Fruit fly (Drosophila melanogaster): ENCODE data around the gene Strump.

Gene Strump

DNA sequence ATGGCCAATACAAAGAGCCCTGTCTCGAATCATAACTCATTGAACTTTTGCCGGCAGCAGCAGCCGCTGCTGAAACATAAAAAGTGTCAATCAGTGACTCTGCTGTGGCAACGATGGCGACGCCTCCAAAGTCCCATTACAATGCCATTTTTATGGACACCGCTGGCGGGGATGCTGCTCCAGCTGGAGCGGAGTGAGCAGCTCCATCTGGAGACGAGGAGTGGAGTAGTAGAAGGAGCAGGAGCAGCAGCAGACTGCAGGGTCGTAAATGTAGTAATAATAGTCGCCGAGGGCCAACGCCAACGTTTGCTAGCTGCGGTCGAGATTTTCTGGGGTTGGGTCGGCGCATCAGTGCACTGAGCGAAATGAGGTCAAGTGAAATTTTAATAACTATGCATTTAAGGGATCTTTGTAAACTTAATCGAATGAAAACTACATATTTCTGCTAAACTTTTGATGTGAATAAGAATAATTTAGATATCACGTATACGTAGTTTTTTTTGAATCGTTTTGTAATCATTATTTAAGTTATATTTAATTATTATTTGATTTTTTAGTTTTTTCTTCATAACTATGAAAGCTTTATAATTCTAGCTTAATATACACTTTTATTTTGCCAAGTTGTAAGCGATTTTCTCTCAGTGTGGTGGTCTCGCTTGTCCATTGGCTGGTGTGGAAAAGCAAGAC lies 46.8 kb downstream of the Strump start (continued):
- peak in 1 of 2 experiments; percentile 39 for TF ChIP-seq salr (GFP tag; optimal IDR thresholded peaks at IDR 0.05)
- peak; percentile 46 for TF ChIP-seq Eip78C (GFP tag)
- no peak for TF ChIP-seq Sox102F (GFP tag; optimal IDR thresholded peaks at IDR 0.05)
- no peak for TF ChIP-seq Hr4 (GFP tag; optimal IDR thresholded peaks at IDR 0.05)
- peak; percentile 40 for TF ChIP-seq achi (GFP tag; optimal IDR thresholded peaks at IDR 0.05)
- TF ChIP-seq net (GFP tag; optimal IDR thresholded peaks at IDR 0.05) = no peak
- TF ChIP-seq Hr39 (GFP tag; optimal IDR thresholded peaks at IDR 0.05) = no peak

- TF ChIP-seq CG10631 (GFP tag; optimal IDR thresholded peaks at IDR 0.05) = no peak
- TF ChIP-seq CG6808 (GFP tag; optimal IDR thresholded peaks at IDR 0.05) = no peak
- TF ChIP-seq Sox14 (GFP tag; optimal IDR thresholded peaks at IDR 0.05) = no peak
- TF ChIP-seq cyc (GFP tag; optimal IDR thresholded peaks at IDR 0.05) = no peak
- no peak for TF ChIP-seq Hr38 (GFP tag; optimal IDR thresholded peaks at IDR 0.05)
- TF ChIP-seq fkh (GFP tag; optimal IDR thresholded peaks at IDR 0.05) = no peak
Observed at dm6 chr3L:16170006-16170405, 48.2 kb downstream of the Strump start, which contains the start of gene CG33796. Gene CG33796 (minus strand): TSS chr3L:16170106.

- TF ChIP-seq esn (GFP tag; optimal IDR thresholded peaks at IDR 0.05) (no peak), CG6808 (GFP tag; optimal IDR thresholded peaks at IDR 0.05) (no peak), CG8119 (GFP tag; IDR thresholded peaks at IDR 0.05) (no peak), fd85E (GFP tag; optimal IDR thresholded peaks at IDR 0.05) (no peak), vri (GFP tag; optimal IDR thresholded peaks at IDR 0.05) (no peak), pdm3 (GFP tag; optimal IDR thresholded peaks at IDR 0.05) (no peak), Hr38 (GFP tag; optimal IDR thresholded peaks at IDR 0.05) (no peak), Gug (GFP tag; IDR thresholded peaks at IDR 0.05) (no peak), spab (GFP tag; optimal IDR thresholded peaks at IDR 0.05) (no peak), CG8319 (GFP tag; optimal IDR thresholded peaks at IDR 0.05) (no peak), svp (GFP tag) (no peak), fd59A (GFP tag; optimal IDR thresholded peaks at IDR 0.05) (no peak), topi (GFP tag; optimal IDR thresholded peaks at IDR 0.05) (no peak), Ets21C (GFP tag; optimal IDR thresholded peaks at IDR 0.05) (no peak), CG11294 (GFP tag; IDR thresholded peaks at IDR 0.05) (no peak), Sox14 (GFP tag; optimal IDR thresholded peaks at IDR 0.05) (no peak)
Observed at dm6 chr3L:16171280-16171679, 49.5 kb downstream of the Strump start, which contains the start of gene CG33795. Gene CG33795 (minus strand): TSS chr3L:16171380.

- TF ChIP-seq cyc (GFP tag; optimal IDR thresholded peaks at IDR 0.05) = no peak
- no peak for TF ChIP-seq Hr39 (GFP tag; optimal IDR thresholded peaks at IDR 0.05)
- no peak for TF ChIP-seq Sox15 (GFP tag; optimal IDR thresholded peaks at IDR 0.05)
- TF ChIP-seq ss (GFP tag; optimal IDR thresholded peaks at IDR 0.05) = no peak
- TF ChIP-seq CG8319 (GFP tag; optimal IDR thresholded peaks at IDR 0.05) = no peak
- peak; percentile 18 for TF ChIP-seq fkh (GFP tag; optimal IDR thresholded peaks at IDR 0.05)
- no peak for TF ChIP-seq fd85E (GFP tag; optimal IDR thresholded peaks at IDR 0.05)
- no peak for TF ChIP-seq CG16779 (tag; optimal IDR thresholded peaks at IDR 0.05)
Observed at dm6 chr3L:16172381-16172780, 50.6 kb downstream of the Strump start.

DNA sequence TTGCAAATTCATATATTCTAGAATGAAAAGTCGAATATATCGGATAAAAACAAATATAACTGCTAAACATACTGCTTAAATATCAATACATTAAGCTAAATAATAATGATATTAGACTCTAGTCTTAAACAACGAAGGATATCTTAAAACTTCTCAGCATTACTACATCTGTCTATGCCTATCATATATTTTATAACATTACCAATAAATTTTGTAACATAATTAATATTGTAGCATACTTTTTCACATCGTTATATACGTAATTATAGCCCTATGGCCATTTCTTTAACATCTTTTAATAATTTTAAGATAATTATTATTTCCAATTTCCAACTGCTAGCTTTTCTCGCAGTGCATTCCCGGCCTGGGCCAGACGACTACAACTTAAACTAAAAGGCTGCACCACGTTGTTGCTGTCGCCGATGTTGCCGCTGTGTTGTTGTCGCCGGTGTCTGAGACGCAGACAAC lies 51.0 kb downstream of the Strump start:
- TF ChIP-seq pdm3 (GFP tag; optimal IDR thresholded peaks at IDR 0.05) = peak; percentile 66
- TF ChIP-seq Sox15 (GFP tag; optimal IDR thresholded peaks at IDR 0.05) = peak; percentile 66
- TF ChIP-seq acj6 (GFP tag; optimal IDR thresholded peaks at IDR 0.05) = peak; percentile 75
- TF ChIP-seq CG11902 (GFP tag; optimal IDR thresholded peaks at IDR 0.05) = peak; percentile 10
- peak; percentile 78 for TF ChIP-seq CG34406 (GFP tag; optimal IDR thresholded peaks at IDR 0.05)
- peak; percentile 96 for TF ChIP-seq Eip78C (GFP tag)
- peak; percentile 4 for TF ChIP-seq CG7368 (GFP tag; optimal IDR thresholded peaks at IDR 0.05)
- TF ChIP-seq CG1621 (tag; optimal IDR thresholded peaks at IDR 0.05) = peak; percentile 69
- peak; percentile 84 for TF ChIP-seq spab (GFP tag; optimal IDR thresholded peaks at IDR 0.05)
- peak; percentile 69 for TF ChIP-seq CG10669 (GFP tag; optimal IDR thresholded peaks at IDR 0.05)
- TF ChIP-seq CG16779 (tag; optimal IDR thresholded peaks at IDR 0.05) = peak; percentile 57
- peak; percentile 45 for TF ChIP-seq Hr4 (GFP tag; optimal IDR thresholded peaks at IDR 0.05)
- peak; percentile 33 for TF ChIP-seq CG31627 (GFP tag; optimal IDR thresholded peaks at IDR 0.05)
- TF ChIP-seq CG3032 (tag; optimal IDR thresholded peaks at IDR 0.05) = peak; percentile 81
- no peak for TF ChIP-seq fkh (GFP tag; optimal IDR thresholded peaks at IDR 0.05)
- peak; percentile 77 for TF ChIP-seq CG8632 (GFP tag; optimal IDR thresholded peaks at IDR 0.05)
- peak; percentile 80 for TF ChIP-seq svp (GFP tag)
- TF ChIP-seq Sox102F (GFP tag; optimal IDR thresholded peaks at IDR 0.05) = peak; percentile 61
- TF ChIP-seq eg (GFP tag; IDR thresholded peaks at IDR 0.05) = no peak
- no peak for TF ChIP-seq Ets21C (GFP tag; optimal IDR thresholded peaks at IDR 0.05)
- TF ChIP-seq CG11294 (GFP tag; IDR thresholded peaks at IDR 0.05) = no peak
- peak; percentile 40 for TF ChIP-seq vri (GFP tag; optimal IDR thresholded peaks at IDR 0.05)
- TF ChIP-seq Smox (GFP tag; optimal IDR thresholded peaks at IDR 0.05) = peak; percentile 66
- TF ChIP-seq CG10631 (GFP tag; optimal IDR thresholded peaks at IDR 0.05) = peak; percentile 83
- no peak for TF ChIP-seq CG6854 (GFP tag; optimal IDR thresholded peaks at IDR 0.05)
